Worm (Caenorhabditis elegans): ENCODE measurements around the gene C01G6.2.

Gene C01G6.2

ce11 chrII:9303545-9303944, 36.7 kb downstream of the C01G6.2 start:
- TF ChIP-seq nhr-237 (tag; optimal IDR thresholded peaks at IDR 0.05) (no peak), Y55F3AM.14 (GFP tag; optimal IDR thresholded peaks at IDR 0.05) (no peak), sem-4 (tag; optimal IDR thresholded peaks at IDR 0.05) (no peak), unc-55 (GFP tag; optimal IDR thresholded peaks at IDR 0.05) (peak; percentile 9)

- TF ChIP-seq snpc-4 (tag; optimal IDR thresholded peaks at IDR 0.05) = no peak
- TF ChIP-seq skn-1 (tag; optimal IDR thresholded peaks at IDR 0.05) = no peak
Observed at ce11 chrII:9304849-9305248, 38.0 kb downstream of the C01G6.2 start.

- TF ChIP-seq mbf-1 (tag; optimal IDR thresholded peaks at IDR 0.05) (no peak), nhr-12 (tag; optimal IDR thresholded peaks at IDR 0.05) (no peak), sma-9 (GFP tag; optimal IDR thresholded peaks at IDR 0.05) (peak; percentile 32), sma-9 (tag; optimal IDR thresholded peaks at IDR 0.05) (no peak), mdl-1 (tag; optimal IDR thresholded peaks at IDR 0.05) (no peak), unc-55 (GFP tag; optimal IDR thresholded peaks at IDR 0.05) (peak; percentile 48), nhr-23 (tag; optimal IDR thresholded peaks at IDR 0.05) (no peak), nhr-129 (tag; optimal IDR thresholded peaks at IDR 0.05) (no peak), lsy-2 (tag; optimal IDR thresholded peaks at IDR 0.05) (peak in 1 of 2 experiments; percentile 15)
Observed at ce11 chrII:9305575-9305974, 38.7 kb downstream of the C01G6.2 start.

ce11 chrII:9306835-9307234, 40.0 kb downstream of the C01G6.2 start:
- TF ChIP-seq crh-2 (tag; optimal IDR thresholded peaks at IDR 0.05) (no peak), Y55F3AM.14 (GFP tag; optimal IDR thresholded peaks at IDR 0.05) (no peak), elt-1 (tag; optimal IDR thresholded peaks at IDR 0.05) (no peak), elt-3 (tag; optimal IDR thresholded peaks at IDR 0.05) (no peak), skn-1 (tag; optimal IDR thresholded peaks at IDR 0.05) (no peak), ama-1 (optimal IDR thresholded peaks at IDR 0.05) (no peak), lin-13 (GFP tag; optimal IDR thresholded peaks at IDR 0.05) (no peak), unc-39 (tag; optimal IDR thresholded peaks at IDR 0.05) (no peak), F13H6.1 (tag; optimal IDR thresholded peaks at IDR 0.05) (peak; percentile 57), zag-1 (tag; optimal IDR thresholded peaks at IDR 0.05) (peak; percentile 50), nhr-129 (tag; optimal IDR thresholded peaks at IDR 0.05) (peak; percentile 33), unc-62 (GFP tag; optimal IDR thresholded peaks at IDR 0.05) (peak; percentile 46), nhr-11 (tag; optimal IDR thresholded peaks at IDR 0.05) (no peak), lsy-2 (tag; optimal IDR thresholded peaks at IDR 0.05) (peak in 1 of 2 experiments; percentile 59), sma-3 (GFP tag; optimal IDR thresholded peaks at IDR 0.05) (no peak), lin-11 (tag; optimal IDR thresholded peaks at IDR 0.05) (no peak), nhr-6 (tag; optimal IDR thresholded peaks at IDR 0.05) (no peak), C34F6.9 (tag; optimal IDR thresholded peaks at IDR 0.05) (peak; percentile 56), fos-1 (tag; optimal IDR thresholded peaks at IDR 0.05) (no peak), nhr-77 (tag; optimal IDR thresholded peaks at IDR 0.05) (no peak), ztf-4 (tag; optimal IDR thresholded peaks at IDR 0.05) (peak; percentile 23), nhr-237 (tag; optimal IDR thresholded peaks at IDR 0.05) (no peak), peb-1 (tag; optimal IDR thresholded peaks at IDR 0.05) (no peak), mbf-1 (tag; optimal IDR thresholded peaks at IDR 0.05) (no peak), nhr-25 (tag; optimal IDR thresholded peaks at IDR 0.05) (no peak), alr-1 (tag; optimal IDR thresholded peaks at IDR 0.05) (no peak), lin-39 (tag; optimal IDR thresholded peaks at IDR 0.05) (peak; percentile 79), sma-9 (GFP tag; optimal IDR thresholded peaks at IDR 0.05) (peak; percentile 46), sma-9 (tag; optimal IDR thresholded peaks at IDR 0.05) (no peak), aly-2 (tag; optimal IDR thresholded peaks at IDR 0.05) (no peak), dmd-4 (tag; optimal IDR thresholded peaks at IDR 0.05) (no peak), nhr-12 (tag; optimal IDR thresholded peaks at IDR 0.05) (no peak), ceh-16 (tag; optimal IDR thresholded peaks at IDR 0.05) (no peak), egl-27 (tag; optimal IDR thresholded peaks at IDR 0.05) (no peak), gmeb-1 (tag; optimal IDR thresholded peaks at IDR 0.05) (no peak), mab-5 (tag; optimal IDR thresholded peaks at IDR 0.05) (peak; percentile 93), ceh-82 (tag; optimal IDR thresholded peaks at IDR 0.05) (no peak), unc-55 (GFP tag; optimal IDR thresholded peaks at IDR 0.05) (peak; percentile 2), ztf-11 (tag; optimal IDR thresholded peaks at IDR 0.05) (no peak), nhr-10 (tag; optimal IDR thresholded peaks at IDR 0.05) (no peak), blmp-1 (tag; optimal IDR thresholded peaks at IDR 0.05; ENCODE audit: insufficient read depth) (no peak), sem-4 (tag; optimal IDR thresholded peaks at IDR 0.05) (peak; percentile 50), R02D3.7 (tag; optimal IDR thresholded peaks at IDR 0.05) (no peak), mdl-1 (tag; optimal IDR thresholded peaks at IDR 0.05) (no peak)
